Worm (Caenorhabditis elegans) whole organism, early embryonic: ENCODE data around the gene ttr-24.

Source experiments
- B0310.2 ChIP-seq: sonication (generic microtip); optimal IDR thresholded peaks from 2 replicates; lab custom pipeline; 2016; ENCODE audit warnings: mild to moderate bottlenecking, missing genetic modification characterization, missing compliant biosample characterization
- F13C5.2 ChIP-seq: sonication (generic microtip); optimal IDR thresholded peaks from 2 replicates; lab custom pipeline; 2017; ENCODE audit warnings: mild to moderate bottlenecking, missing genetic modification characterization, inconsistent platforms, missing compliant biosample characterization
- aly-1 ChIP-seq: sonication (generic microtip); optimal IDR thresholded peaks from 2 replicates; lab custom pipeline; 2016; ENCODE audit warnings: missing genetic modification characterization, missing compliant biosample characterization
- ama-1 ChIP-seq: fragments of 150-350 bp; optimal IDR thresholded peaks from 2 replicates; lab custom pipeline; 2014
- ceh-13 ChIP-seq: fragments of 200-800 bp; sonication (Bioruptor generic); optimal IDR thresholded peaks from 2 replicates; lab custom pipeline; 2018; ENCODE audit warnings: mild to moderate bottlenecking, missing genetic modification characterization, missing compliant biosample characterization
- ceh-36 ChIP-seq: sonication (generic microtip); optimal IDR thresholded peaks from 2 replicates; lab custom pipeline; 2016; ENCODE audit warnings: missing genetic modification characterization, inconsistent platforms, missing compliant biosample characterization
- ets-7 ChIP-seq: sonication (generic microtip); optimal IDR thresholded peaks from 2 replicates; lab custom pipeline; 2016; ENCODE audit warnings: missing genotype, missing genetic modification characterization, missing compliant biosample characterization
- flt-1 ChIP-seq: fragments of 200-800 bp; sonication (Bioruptor generic); IDR thresholded peaks from 2 replicates; pipeline ENCODE4 v1.3.6; 2022; ENCODE audit warnings: missing genetic modification characterization, missing compliant biosample characterization
- hmbx-1 ChIP-seq: sonication (generic microtip); optimal IDR thresholded peaks from 2 replicates; lab custom pipeline; 2016; ENCODE audit warnings: mild to moderate bottlenecking, missing genetic modification characterization, missing compliant biosample characterization
- hmg-4 ChIP-seq: fragments of 200-800 bp; sonication (Bioruptor generic); optimal IDR thresholded peaks from 2 replicates; lab custom pipeline; 2018; ENCODE audit warnings: mild to moderate bottlenecking, missing genetic modification characterization, missing compliant biosample characterization
- hnd-1 ChIP-seq: sonication (generic microtip); optimal IDR thresholded peaks from 2 replicates; lab custom pipeline; 2016; ENCODE audit warnings: missing genetic modification characterization, missing compliant biosample characterization
- pes-1 ChIP-seq: fragments of 200-800 bp; sonication (Bioruptor generic); IDR thresholded peaks from 2 replicates; pipeline ENCODE4 v1.3.6; 2022; ENCODE audit warnings: missing genetic modification reagents, missing genetic modification characterization, missing compliant biosample characterization
- scrt-1 ChIP-seq: fragments of 200-800 bp; sonication (Bioruptor generic); IDR thresholded peaks from 2 replicates; pipeline ENCODE4 v1.3.6; 2022; ENCODE audit warnings: missing genetic modification characterization, missing compliant biosample characterization
- sea-1 ChIP-seq: fragments of 200-800 bp; sonication (Bioruptor generic); conservative IDR thresholded peaks from 2 replicates; pipeline ENCODE4 v1.3.6; 2022; ENCODE audit warnings: missing genetic modification characterization, missing compliant biosample characterization
- tbx-11 ChIP-seq: fragments of 200-800 bp; sonication (Bioruptor generic); IDR thresholded peaks from 2 replicates; pipeline ENCODE4 v1.3.6; 2022; ENCODE audit warnings: missing genetic modification characterization, missing compliant biosample characterization
- tbx-37 ChIP-seq: fragments of 200-800 bp; sonication (Bioruptor generic); conservative IDR thresholded peaks from 2 replicates; pipeline ENCODE4 v1.3.6; 2022; ENCODE audit warnings: missing genetic modification reagents, missing genetic modification characterization, missing compliant biosample characterization
- tra-4 ChIP-seq: sonication (generic microtip); optimal IDR thresholded peaks from 2 replicates; lab custom pipeline; 2017; ENCODE audit warnings: missing genetic modification characterization, missing compliant biosample characterization

Gene ttr-24

DNA sequence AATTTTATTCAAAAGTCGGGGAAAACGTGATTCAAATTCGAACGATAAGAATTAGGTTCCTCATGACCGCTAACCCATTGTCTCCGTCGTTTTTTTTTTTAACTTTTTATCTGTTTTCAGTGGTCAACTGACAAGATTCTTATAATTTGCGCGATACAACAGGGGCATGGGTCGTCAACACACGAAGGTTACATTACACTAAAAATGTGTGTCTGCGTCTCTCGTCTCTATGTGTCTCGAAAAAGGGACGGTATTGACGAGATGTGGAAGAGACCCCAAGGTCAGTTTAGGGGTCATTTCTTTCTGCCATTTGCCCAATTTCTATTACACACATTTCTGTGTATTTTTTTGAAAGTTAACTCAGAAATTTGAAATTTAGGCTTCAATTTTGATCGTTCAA lies 13.0 kb upstream of the ttr-24 start:
- TF ChIP-seq ama-1 (no peak), hmbx-1 (tag; lab: Kevin White, UChicago) (no peak), pes-1 (GFP tag; lab: Robert Waterston, UW) (no peak), hnd-1 (tag; lab: Kevin White, UChicago) (no peak), sea-1 (no peak), F13C5.2 (tag; lab: Kevin White, UChicago) (no peak)

DNA sequence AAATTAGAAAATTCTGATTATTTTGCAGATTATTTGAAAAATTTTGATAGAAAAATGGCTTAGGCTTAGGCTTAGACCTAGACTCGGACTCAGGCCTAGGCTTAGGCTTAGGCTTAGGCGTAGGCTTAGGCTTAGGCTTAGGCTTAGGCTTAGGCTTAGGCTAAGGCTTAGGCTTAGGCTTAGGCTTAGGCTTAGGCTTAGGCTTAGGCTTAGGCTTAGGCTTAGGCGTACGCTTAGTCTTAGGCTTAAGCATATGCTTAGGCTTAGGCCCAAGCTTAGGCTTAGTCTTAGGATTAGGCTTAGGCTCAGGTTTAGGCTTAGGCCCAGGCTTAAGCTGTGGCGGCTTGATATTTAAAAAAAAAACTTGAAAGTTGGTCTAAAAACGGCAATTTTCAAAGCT lies 9.9 kb upstream of the ttr-24 start:
- TF ChIP-seq ceh-36 (peak; percentile 86), sea-1 (0 out of 2 replicates have a peak, but pooled peaks have one; percentile 56)

DNA sequence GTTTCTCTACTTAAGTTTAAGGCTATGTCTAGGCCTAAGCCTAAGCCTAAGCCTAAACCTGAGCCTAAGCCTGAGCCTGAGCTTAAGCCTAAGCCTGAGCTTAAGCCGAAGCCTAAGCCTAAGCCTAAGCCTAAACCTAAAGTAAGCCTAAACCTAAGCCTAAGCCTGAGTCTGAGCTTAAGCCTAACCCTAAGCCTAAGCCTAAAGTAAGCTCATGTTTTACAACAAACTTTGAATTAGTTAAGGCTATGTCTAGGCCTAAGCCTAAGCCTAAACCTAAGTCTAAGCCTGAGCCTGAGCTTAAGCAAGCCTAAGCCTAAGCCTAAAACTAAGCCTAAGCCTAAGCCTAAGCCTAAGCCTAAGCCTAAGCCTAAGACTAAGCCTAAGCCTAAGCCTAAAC lies 9.2 kb upstream of the ttr-24 start:
- TF ChIP-seq hnd-1 (tag; lab: Kevin White, UChicago) (no peak), ceh-13 (GFP tag; lab: Kevin White, UChicago) (no peak), scrt-1 (GFP tag; lab: Robert Waterston, UW) (no peak), ceh-36 (peak; percentile 84), pes-1 (GFP tag; lab: Robert Waterston, UW) (no peak)

DNA sequence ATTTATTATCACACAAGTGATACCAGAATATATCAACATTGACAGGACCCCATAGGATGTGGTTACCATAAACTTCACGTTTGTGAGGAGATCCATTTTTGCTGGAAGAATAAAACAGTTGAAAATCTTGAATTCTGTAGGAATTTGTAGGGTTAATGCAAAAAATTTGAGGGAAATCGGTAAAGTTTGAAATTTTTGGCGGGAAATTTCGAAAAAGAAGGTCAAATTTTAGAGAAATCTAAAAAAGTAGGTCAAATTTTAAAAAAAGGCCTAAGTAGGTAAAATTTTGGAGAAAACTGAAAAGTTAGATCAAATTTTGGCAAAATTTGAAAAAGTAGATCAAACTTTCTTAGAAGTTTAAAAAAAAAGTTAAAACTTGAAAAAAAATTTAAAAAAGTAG lies 8.3 kb upstream of the ttr-24 start, which contains the start of gene srg-34:
Gene srg-34 (minus strand): TSS at position 101 of the 400 bp plus-strand sequence.
- no peak for TF ChIP-seq ceh-13 (GFP tag; lab: Kevin White, UChicago)
- TF ChIP-seq hmbx-1 (tag; lab: Kevin White, UChicago), result no peak
- TF ChIP-seq F13C5.2 (tag; lab: Kevin White, UChicago), result no peak
- no peak for TF ChIP-seq scrt-1 (GFP tag; lab: Robert Waterston, UW)
- no peak for TF ChIP-seq ceh-36
- TF ChIP-seq ama-1, result no peak
- no peak for TF ChIP-seq sea-1
- no peak for TF ChIP-seq tbx-37 (GFP tag; lab: Robert Waterston, UW)

DNA sequence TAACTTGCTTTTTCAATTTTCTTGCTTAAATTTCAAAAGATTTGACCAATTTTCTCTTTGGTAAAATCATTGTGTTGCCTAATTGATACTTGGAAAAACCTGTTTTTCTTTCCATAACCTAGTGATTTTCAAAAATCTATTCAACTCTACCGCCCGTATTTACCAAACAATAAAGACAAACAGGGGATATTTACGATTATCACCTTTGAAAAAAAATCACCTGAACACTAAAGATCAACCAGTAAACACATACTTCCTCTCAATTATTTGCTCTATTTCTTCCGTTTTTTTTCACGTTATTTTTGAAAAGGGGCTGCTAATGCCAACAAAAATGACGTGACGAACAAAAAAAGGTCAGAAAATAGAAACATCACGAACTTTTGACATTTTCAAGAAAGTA lies 4.5 kb upstream of the ttr-24 start:
- TF ChIP-seq ama-1 (no peak), tra-4 (tag; lab: Kevin White, UChicago) (no peak), tbx-37 (GFP tag; lab: Robert Waterston, UW) (no peak), ceh-13 (GFP tag; lab: Kevin White, UChicago) (no peak), sea-1 (no peak), hnd-1 (tag; lab: Kevin White, UChicago) (no peak), hmg-4 (GFP tag; lab: Kevin White, UChicago) (no peak), tbx-11 (no peak), ceh-36 (no peak), F13C5.2 (tag; lab: Kevin White, UChicago) (no peak), pes-1 (GFP tag; lab: Robert Waterston, UW) (no peak), scrt-1 (GFP tag; lab: Robert Waterston, UW) (no peak), hmbx-1 (tag; lab: Kevin White, UChicago) (no peak), B0310.2 (tag; lab: Kevin White, UChicago) (no peak), aly-1 (tag; lab: Kevin White, UChicago) (no peak), flt-1 (GFP tag; lab: Robert Waterston, UW) (no peak), ets-7 (no peak)

DNA sequence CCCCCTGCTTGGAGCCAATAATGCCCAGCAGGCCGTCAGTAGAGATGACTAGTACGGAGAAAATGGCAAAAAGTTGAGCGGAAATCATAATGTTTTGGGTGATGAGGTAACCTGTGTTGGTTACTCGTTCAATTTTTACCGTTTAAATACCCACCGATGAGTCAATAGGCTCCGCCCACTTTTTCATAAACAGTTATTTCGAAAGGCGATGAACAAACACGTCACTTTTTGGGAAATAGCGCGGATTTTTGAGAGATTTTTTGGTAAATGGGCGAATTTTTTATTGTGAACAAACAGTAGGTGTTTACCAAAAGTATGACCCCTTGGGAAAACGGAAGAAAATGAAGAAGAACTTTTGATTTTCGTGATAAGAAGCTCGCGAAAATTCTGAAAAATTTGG lies 3.7 kb upstream of the ttr-24 start, which contains the start of gene ttr-26:
Gene ttr-26 (minus strand): TSS at position 101 of the 400 bp plus-strand sequence.
- no peak for TF ChIP-seq F13C5.2 (tag; lab: Kevin White, UChicago)
- no peak for TF ChIP-seq ceh-13 (GFP tag; lab: Kevin White, UChicago)
- TF ChIP-seq tbx-37 (GFP tag; lab: Robert Waterston, UW), result no peak
- no peak for TF ChIP-seq ceh-36
- TF ChIP-seq flt-1 (GFP tag; lab: Robert Waterston, UW), result no peak
- no peak for TF ChIP-seq tra-4 (tag; lab: Kevin White, UChicago)
- no peak for TF ChIP-seq scrt-1 (GFP tag; lab: Robert Waterston, UW)
- TF ChIP-seq aly-1 (tag; lab: Kevin White, UChicago), result no peak
- TF ChIP-seq tbx-11, result no peak
- TF ChIP-seq B0310.2 (tag; lab: Kevin White, UChicago), result no peak

DNA sequence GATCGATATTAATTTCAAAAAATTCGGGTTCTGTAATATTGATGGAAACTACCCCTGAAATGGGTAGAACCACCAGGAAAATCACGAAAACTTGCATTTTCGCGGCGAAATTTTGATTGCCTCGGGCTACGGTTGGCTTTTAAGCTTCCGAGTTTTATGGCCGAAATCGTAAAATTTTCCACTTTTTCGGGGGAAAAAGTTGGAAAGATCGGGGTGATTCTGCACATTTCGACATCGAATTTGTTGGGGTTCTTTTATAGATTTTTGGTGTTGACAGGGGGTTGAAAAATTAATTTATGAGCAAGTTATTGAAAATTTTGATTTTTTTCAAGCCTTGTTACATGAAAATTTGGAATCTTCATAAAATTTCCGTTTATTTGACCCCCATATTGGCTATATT lies 2.7 kb downstream of the ttr-24 start, which contains the start of gene Y51A2D.8:
Gene Y51A2D.8 (minus strand): TSS at position 101 of the 400 bp plus-strand sequence.
- no peak for TF ChIP-seq sea-1
- TF ChIP-seq scrt-1 (GFP tag; lab: Robert Waterston, UW), result no peak
- TF ChIP-seq ceh-36, result no peak
- TF ChIP-seq tbx-11, result no peak
- TF ChIP-seq hmbx-1 (tag; lab: Kevin White, UChicago), result no peak
- TF ChIP-seq B0310.2 (tag; lab: Kevin White, UChicago), result no peak
- TF ChIP-seq pes-1 (GFP tag; lab: Robert Waterston, UW), result no peak

DNA sequence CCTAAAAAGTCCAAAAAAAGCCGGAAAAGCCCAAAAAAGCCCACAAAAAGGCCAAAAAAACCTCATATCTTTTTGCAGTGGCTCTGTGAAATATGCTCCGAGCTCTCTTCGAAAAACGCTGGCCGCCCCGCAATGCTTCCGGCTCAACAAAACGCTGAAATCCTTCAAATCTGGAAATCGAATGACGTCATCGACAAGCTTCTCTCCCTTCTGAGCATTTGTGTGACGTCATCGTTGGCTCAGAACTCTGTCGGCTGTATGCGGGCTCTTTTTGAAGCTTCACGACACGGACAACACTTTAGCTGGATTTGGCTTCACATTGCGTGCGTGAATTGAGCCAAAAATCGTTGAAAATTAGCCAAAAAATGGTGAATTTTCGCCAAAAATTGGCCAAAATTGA lies 20.4 kb downstream of the ttr-24 start:
- TF ChIP-seq aly-1 (tag; lab: Kevin White, UChicago), result no peak

DNA sequence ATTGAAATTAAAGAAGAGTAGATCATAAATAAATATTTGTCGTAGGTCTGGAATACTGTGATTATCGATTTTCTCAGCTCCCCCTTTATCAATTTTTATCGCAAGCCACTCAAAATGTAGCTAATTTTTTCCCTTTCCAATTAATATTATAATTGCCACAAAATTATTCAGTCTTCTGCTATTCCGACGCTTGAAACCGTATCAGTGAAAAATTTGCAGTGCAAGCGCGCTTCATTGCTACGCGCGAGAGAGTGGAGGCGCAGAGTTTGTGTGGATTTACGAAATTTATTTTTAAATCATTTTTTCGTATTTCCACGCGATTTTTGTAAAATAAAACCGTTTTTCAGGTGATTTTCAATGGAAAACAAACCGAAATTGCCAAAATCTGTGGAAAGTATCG lies 22.8 kb downstream of the ttr-24 start, which contains the start of gene ints-5:
Gene ints-5 (plus strand): TSS at position 348 of the 400 bp plus-strand sequence.
- TF ChIP-seq tbx-37 (GFP tag; lab: Robert Waterston, UW) (no peak), tra-4 (tag; lab: Kevin White, UChicago) (no peak), scrt-1 (GFP tag; lab: Robert Waterston, UW) (no peak), B0310.2 (tag; lab: Kevin White, UChicago) (no peak), aly-1 (tag; lab: Kevin White, UChicago) (no peak), ceh-13 (GFP tag; lab: Kevin White, UChicago) (no peak), F13C5.2 (tag; lab: Kevin White, UChicago) (no peak), ceh-36 (no peak), flt-1 (GFP tag; lab: Robert Waterston, UW) (no peak), ama-1 (no peak), pes-1 (GFP tag; lab: Robert Waterston, UW) (no peak), hmg-4 (GFP tag; lab: Kevin White, UChicago) (no peak), ets-7 (no peak), hnd-1 (tag; lab: Kevin White, UChicago) (no peak), hmbx-1 (tag; lab: Kevin White, UChicago) (no peak), tbx-11 (no peak), sea-1 (no peak)
